Worm (Caenorhabditis elegans): ENCODE results near the gene jmjd-2.

ce11 chrII:14197499-14198096 lies 45.8 kb downstream of the jmjd-2 start, which contains the start of gene ace-4:
- TF ChIP-seq blmp-1 (tag; optimal IDR thresholded peaks at IDR 0.05; ENCODE audit: insufficient read depth) (no peak), nhr-21 (tag; optimal IDR thresholded peaks at IDR 0.05) (no peak), unc-39 (tag; optimal IDR thresholded peaks at IDR 0.05) (no peak), nhr-11 (tag; optimal IDR thresholded peaks at IDR 0.05) (no peak), ztf-11 (tag; optimal IDR thresholded peaks at IDR 0.05) (no peak), nhr-25 (tag; optimal IDR thresholded peaks at IDR 0.05) (no peak), sma-3 (GFP tag; optimal IDR thresholded peaks at IDR 0.05) (no peak)
